Worm (Caenorhabditis elegans) whole organism, L4/young adult: Measurements from ENCODE around the gene T14G10.8.

Source experiments
- W03F9.2 ChIP-seq: fragments of 150-350 bp; optimal IDR thresholded peaks from 2 replicates; lab custom pipeline; 2014; ENCODE audit warnings: missing biosample characterization, missing genetic modification characterization
- dao-5 ChIP-seq: sonication (generic microtip); optimal IDR thresholded peaks from 2 replicates; lab custom pipeline; 2016; ENCODE audit warnings: missing genotype, missing genetic modification characterization, moderate library complexity, missing compliant biosample characterization
- him-1 ChIP-seq: sonication (generic microtip); optimal IDR thresholded peaks from 2 replicates; lab custom pipeline; 2016; ENCODE audit warnings: missing genotype, missing genetic modification reagents, missing genetic modification characterization, missing compliant biosample characterization

T14G10.8 gene

DNA sequence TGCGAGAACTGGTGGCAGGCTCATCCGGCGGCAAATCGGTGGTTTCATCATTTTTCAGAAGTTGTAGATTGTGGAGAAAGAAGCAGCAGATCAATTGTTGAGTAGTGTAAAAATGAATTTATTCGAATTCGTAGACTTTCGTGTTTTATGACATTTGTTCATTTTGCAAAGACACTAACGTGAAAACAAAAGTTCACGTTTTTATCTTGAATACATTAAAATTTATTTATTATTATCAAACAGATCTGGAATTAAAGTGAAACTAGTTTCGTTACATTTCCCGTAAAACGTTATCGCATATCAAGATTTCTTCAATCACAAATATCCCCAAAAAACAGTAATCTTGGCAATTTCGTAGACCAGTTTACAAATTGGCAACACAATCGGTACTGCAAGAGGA lies at the start of gene T14G10.8:
Gene T14G10.8 (minus strand): TSS at position 101 of the 400 bp plus-strand sequence.
- no peak for TF ChIP-seq W03F9.2 (tag; lab: Kevin White, UChicago)
- no peak for TF ChIP-seq him-1 (tag; lab: Kevin White, UChicago)
- no peak for TF ChIP-seq dao-5 (tag; lab: Kevin White, UChicago)

DNA sequence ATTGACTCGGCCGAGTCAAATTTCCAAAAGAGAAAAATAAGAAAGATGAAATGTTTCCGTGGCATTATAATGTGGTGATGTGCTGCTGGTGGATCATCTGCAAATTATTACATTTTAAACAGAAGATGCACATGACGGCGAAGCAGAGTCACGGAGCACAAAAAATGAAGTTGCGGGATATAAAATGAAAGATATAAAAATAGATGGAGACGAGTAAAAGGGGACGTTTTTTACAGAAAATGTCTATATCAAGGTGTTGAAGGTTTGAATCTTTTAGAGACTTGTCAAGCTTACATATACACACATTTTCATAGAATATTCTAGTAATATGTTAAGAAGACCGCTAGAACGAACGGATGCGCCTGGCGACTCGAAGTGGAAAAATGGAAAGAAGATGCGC lies 47.6 kb upstream of the T14G10.8 start, which contains the start of gene ptrg-1:
Gene ptrg-1 (minus strand): TSS at position 101 of the 400 bp plus-strand sequence.
- TF ChIP-seq him-1 (tag; lab: Kevin White, UChicago) (no peak), W03F9.2 (tag; lab: Kevin White, UChicago) (no peak), dao-5 (tag; lab: Kevin White, UChicago) (no peak)

DNA sequence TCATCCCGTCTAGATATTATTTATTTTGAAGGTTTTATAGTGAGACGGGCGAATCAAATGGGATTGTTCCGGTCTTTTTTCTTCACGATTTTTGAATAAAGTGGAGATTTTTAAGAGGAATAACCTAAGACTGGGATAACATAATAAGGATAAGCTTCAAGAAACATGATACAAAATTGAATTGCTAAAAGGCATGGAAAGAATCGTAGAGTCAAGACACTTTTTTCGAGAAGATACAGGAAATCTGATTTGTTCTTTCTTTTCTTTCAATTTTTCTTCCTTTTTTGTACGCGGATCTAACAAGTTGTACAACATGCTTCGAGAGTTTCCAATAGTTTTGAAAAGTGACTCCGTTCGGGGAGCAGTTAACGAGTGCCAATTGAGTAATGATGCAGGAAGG lies 44.7 kb upstream of the T14G10.8 start:
- TF ChIP-seq him-1 (tag; lab: Kevin White, UChicago): no peak
- TF ChIP-seq dao-5 (tag; lab: Kevin White, UChicago): no peak
- TF ChIP-seq W03F9.2 (tag; lab: Kevin White, UChicago): no peak

DNA sequence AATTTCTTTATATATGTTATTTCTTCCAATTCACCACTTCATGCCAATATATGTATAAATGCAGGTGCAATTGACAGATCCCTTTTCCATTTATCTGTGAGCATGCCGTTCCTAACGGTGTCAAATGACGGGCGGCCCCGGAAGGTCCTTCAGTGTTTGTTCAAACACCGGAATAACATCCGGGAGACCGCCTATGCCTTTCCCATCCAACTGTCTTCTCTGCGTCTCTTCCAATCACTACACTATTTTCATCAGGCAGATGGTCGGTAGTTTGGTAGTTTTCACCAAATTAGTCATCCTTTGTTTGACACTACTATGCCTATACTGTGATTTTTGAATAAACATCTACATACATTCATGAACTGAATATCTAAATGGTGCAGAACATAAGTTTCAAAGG lies 43.8 kb upstream of the T14G10.8 start:
- TF ChIP-seq dao-5 (tag; lab: Kevin White, UChicago): no peak
- TF ChIP-seq him-1 (tag; lab: Kevin White, UChicago): no peak

- no peak for TF ChIP-seq W03F9.2 (tag; lab: Kevin White, UChicago)
- TF ChIP-seq dao-5 (tag; lab: Kevin White, UChicago): no peak
- no peak for TF ChIP-seq him-1 (tag; lab: Kevin White, UChicago)
Observed at ce11 chrIV:10188505-10188904, 41.7 kb upstream of the T14G10.8 start.

DNA sequence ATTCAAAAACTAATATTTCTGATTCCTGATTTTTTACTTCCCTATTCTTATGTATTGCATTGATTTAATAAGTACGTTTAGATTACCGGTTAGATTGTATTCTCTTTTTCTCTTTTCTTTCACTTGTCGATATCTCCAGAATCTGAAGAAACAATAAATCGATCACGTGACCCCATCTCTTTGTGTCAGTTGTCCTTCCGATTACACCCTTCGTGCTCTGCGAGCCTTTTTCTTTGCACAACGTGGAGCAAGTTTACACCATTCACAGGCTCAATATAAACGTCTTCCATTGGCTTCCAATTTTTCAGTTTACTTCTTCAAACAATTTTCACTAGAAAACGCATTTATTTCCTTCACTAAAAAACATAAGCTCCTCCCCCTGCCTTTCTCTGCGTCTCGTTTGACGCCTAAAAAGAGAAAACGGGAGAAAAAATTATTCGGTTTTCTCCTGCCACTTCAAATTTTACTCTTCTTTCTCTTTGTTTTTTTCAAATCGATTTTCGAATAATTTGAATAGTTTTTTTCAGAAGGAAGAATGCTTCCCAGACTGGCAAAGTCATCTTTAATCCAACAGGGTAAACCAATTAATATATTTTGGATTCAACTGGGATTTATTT lies 33.5 kb upstream of the T14G10.8 start, which contains the start of gene gta-1:
Gene gta-1 (plus strand): TSS at position 528 of the 617 bp plus-strand sequence.
- TF ChIP-seq W03F9.2 (tag; lab: Kevin White, UChicago): no peak
- TF ChIP-seq him-1 (tag; lab: Kevin White, UChicago): no peak
- no peak for TF ChIP-seq dao-5 (tag; lab: Kevin White, UChicago)

DNA sequence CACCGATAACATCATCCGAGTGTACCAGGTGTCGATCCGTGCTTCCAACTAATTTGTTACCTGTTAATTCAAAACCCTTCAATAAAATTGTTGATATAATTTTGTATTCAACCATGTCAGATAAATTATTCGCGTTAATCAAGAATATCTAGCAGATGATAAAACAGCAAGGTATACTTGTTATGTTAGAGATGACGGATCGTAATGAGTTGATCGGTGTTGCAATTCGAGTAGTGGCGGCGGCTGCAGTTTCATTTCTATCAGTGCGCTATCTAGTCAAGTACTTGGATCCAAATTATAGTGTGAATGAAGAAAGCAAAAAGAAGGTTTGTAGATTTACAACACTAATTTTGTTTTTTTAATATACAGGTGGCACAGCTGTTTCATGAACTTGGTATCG lies 31.0 kb upstream of the T14G10.8 start, which contains the start of gene mspn-1:
Gene mspn-1 (plus strand): TSS at position 190 of the 400 bp plus-strand sequence.
- TF ChIP-seq dao-5 (tag; lab: Kevin White, UChicago) (no peak), him-1 (tag; lab: Kevin White, UChicago) (no peak), W03F9.2 (tag; lab: Kevin White, UChicago) (no peak)

- TF ChIP-seq W03F9.2 (tag; lab: Kevin White, UChicago) (peak; percentile 74), dao-5 (tag; lab: Kevin White, UChicago) (no peak), him-1 (tag; lab: Kevin White, UChicago) (peak; percentile 8)
Observed at ce11 chrIV:10176252-10176730, 29.5 kb upstream of the T14G10.8 start, which contains the start of gene rack-1. Gene rack-1 (plus strand): TSS chrIV:10176680.

DNA sequence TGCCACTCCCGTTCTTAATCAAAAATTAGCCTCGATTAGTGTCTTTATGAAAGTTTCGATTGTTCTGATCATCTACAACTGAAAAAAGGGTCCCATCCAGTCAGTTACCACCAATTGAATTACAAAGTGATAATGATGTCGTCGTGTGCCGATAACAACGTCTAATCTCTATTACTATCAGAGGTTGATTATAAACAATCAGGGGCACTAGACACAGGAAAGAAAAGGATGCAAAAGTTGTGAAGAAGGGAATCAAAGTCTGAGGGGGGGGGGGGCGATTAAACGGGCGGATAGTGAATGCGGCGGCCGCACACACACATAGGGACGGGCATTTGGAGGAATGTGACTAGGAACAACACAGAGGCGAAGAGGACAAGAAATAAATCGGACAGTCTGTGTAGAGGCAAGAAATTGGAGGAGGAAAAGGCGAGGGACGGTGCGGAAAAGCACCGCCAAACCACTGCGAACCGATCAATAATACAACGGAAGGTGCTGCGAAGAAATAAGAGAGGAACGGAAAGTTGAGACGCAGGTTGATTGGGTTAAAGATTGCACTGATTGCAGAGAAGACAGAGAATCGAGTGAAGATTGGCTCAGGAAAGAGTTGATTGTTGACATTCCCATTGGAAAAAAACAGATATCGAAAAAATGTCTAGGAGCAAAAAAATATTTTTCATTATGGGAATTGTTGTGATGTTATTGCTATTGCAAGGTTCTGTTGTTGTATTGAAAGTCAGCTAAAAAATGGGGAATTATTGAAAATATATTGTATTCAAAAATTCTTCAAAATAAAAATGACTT lies 28.3 kb upstream of the T14G10.8 start:
- TF ChIP-seq W03F9.2 (tag; lab: Kevin White, UChicago): no peak
- no peak for TF ChIP-seq dao-5 (tag; lab: Kevin White, UChicago)
- TF ChIP-seq him-1 (tag; lab: Kevin White, UChicago): no peak

- no peak for TF ChIP-seq W03F9.2 (tag; lab: Kevin White, UChicago)
- TF ChIP-seq dao-5 (tag; lab: Kevin White, UChicago): no peak
- no peak for TF ChIP-seq him-1 (tag; lab: Kevin White, UChicago)
Observed at ce11 chrIV:10174328-10174727, 27.5 kb upstream of the T14G10.8 start, which contains the start of gene pxf-1. Gene pxf-1 (minus strand): TSS chrIV:10174341.

DNA sequence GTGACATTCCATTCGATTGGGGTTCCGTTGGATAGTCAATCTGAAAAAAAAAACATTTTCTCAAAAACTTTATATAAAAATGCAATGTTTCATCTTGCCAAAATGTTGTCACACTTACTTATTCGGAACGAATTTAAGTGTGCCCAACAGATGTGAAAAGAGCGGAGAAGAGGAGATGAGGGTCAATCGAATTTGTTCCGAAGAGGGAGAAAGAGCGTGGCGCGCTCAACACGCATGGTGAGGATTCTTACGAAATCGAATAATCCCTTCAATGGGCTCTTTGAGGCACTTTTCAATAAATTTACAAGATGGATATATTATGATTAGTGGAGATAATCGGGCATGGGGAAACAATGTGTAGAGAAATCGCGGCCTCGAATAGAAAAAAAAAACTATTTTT lies 24.0 kb upstream of the T14G10.8 start:
- TF ChIP-seq W03F9.2 (tag; lab: Kevin White, UChicago) (no peak), dao-5 (tag; lab: Kevin White, UChicago) (no peak), him-1 (tag; lab: Kevin White, UChicago) (no peak)

ce11 chrIV:10164086-10164485 lies 17.3 kb upstream of the T14G10.8 start:
- TF ChIP-seq W03F9.2 (tag; lab: Kevin White, UChicago) (no peak), dao-5 (tag; lab: Kevin White, UChicago) (no peak), him-1 (tag; lab: Kevin White, UChicago) (no peak)

- TF ChIP-seq him-1 (tag; lab: Kevin White, UChicago): no peak
- TF ChIP-seq W03F9.2 (tag; lab: Kevin White, UChicago): no peak
- TF ChIP-seq dao-5 (tag; lab: Kevin White, UChicago): no peak
Observed at ce11 chrIV:10161706-10162105, 14.9 kb upstream of the T14G10.8 start, which contains the start of gene pps-1. Gene pps-1 (plus strand): TSS chrIV:10162006.
